Worm (Caenorhabditis elegans) whole organism, L2 larva: ENCODE data around the gene K02A6.2.

ENCODE experiments used
- C34F6.9 ChIP-seq: fragments of 150-350 bp; optimal IDR thresholded peaks from 2 replicates; lab custom pipeline; 2014; ENCODE audit warnings: missing biosample characterization, missing genetic modification characterization
- F13H6.1 ChIP-seq: sonication (generic microtip); optimal IDR thresholded peaks from 2 replicates; lab custom pipeline; 2016; ENCODE audit warnings: missing genetic modification characterization, missing compliant biosample characterization
- R02D3.7 ChIP-seq: fragments of 150-350 bp; optimal IDR thresholded peaks from 2 replicates; lab custom pipeline; 2014; ENCODE audit warnings: missing biosample characterization, missing genetic modification characterization
- Y55F3AM.14 ChIP-seq: fragments of 200-800 bp; sonication (Bioruptor generic); optimal IDR thresholded peaks from 2 replicates; lab custom pipeline; 2018; ENCODE audit warnings: mild to moderate bottlenecking, missing genetic modification characterization, missing compliant biosample characterization
- ZK546.5 ChIP-seq: sonication (generic microtip); optimal IDR thresholded peaks from 2 replicates; lab custom pipeline; 2017; ENCODE audit warnings: missing biosample characterization, missing genetic modification characterization
- alr-1 ChIP-seq: fragments of 150-350 bp; optimal IDR thresholded peaks from 2 replicates; lab custom pipeline; 2014; ENCODE audit warnings: missing biosample characterization, missing genetic modification characterization
- aly-2 ChIP-seq: fragments of 150-350 bp; optimal IDR thresholded peaks from 2 replicates; lab custom pipeline; 2014; ENCODE audit warnings: missing biosample characterization, missing genetic modification characterization
- ama-1 ChIP-seq: fragments of 150-350 bp; optimal IDR thresholded peaks from 2 replicates; lab custom pipeline; 2018; ENCODE audit warnings: inconsistent platforms
- blmp-1 ChIP-seq: sonication (generic microtip); optimal IDR thresholded peaks from 2 replicates; lab custom pipeline; 2017; ENCODE audit warnings: missing genetic modification characterization, mild to moderate bottlenecking, missing compliant biosample characterization, antibody characterized with exemption, moderate library complexity; ENCODE audit not compliant: insufficient read depth
- ceh-16 ChIP-seq: fragments of 150-350 bp; optimal IDR thresholded peaks from 2 replicates; lab custom pipeline; 2014; ENCODE audit warnings: missing biosample characterization, missing genetic modification characterization
- ceh-82 ChIP-seq: fragments of 150-350 bp; optimal IDR thresholded peaks from 2 replicates; lab custom pipeline; 2014; ENCODE audit warnings: missing biosample characterization, missing genetic modification characterization
- crh-2 ChIP-seq: sonication (generic microtip); optimal IDR thresholded peaks from 2 replicates; lab custom pipeline; 2017; ENCODE audit warnings: missing biosample characterization, missing genetic modification characterization
- dmd-4 ChIP-seq: sonication (generic microtip); optimal IDR thresholded peaks from 2 replicates; lab custom pipeline; 2017; ENCODE audit warnings: missing biosample characterization, missing genetic modification characterization
- egl-27 ChIP-seq: sonication (generic microtip); optimal IDR thresholded peaks from 3 replicates; lab custom pipeline; 2017; ENCODE audit warnings: missing biosample characterization, missing genetic modification reagents, missing genetic modification characterization
- elt-1 ChIP-seq: fragments of 150-350 bp; optimal IDR thresholded peaks from 2 replicates; lab custom pipeline; 2014; ENCODE audit warnings: missing biosample characterization, missing genetic modification characterization
- elt-3 ChIP-seq: sonication (generic microtip); optimal IDR thresholded peaks from 2 replicates; lab custom pipeline; 2017; ENCODE audit warnings: missing biosample characterization, missing genetic modification characterization
- fos-1 ChIP-seq: fragments of 150-350 bp; optimal IDR thresholded peaks from 2 replicates; lab custom pipeline; 2014; ENCODE audit warnings: missing biosample characterization, missing genetic modification characterization
- gmeb-1 ChIP-seq: fragments of 150-350 bp; optimal IDR thresholded peaks from 2 replicates; lab custom pipeline; 2014; ENCODE audit warnings: missing biosample characterization, missing genetic modification characterization
- lin-11 ChIP-seq: fragments of 150-350 bp; sonication (generic microtip); optimal IDR thresholded peaks from 2 replicates; lab custom pipeline; 2014; ENCODE audit warnings: missing biosample characterization, missing genetic modification characterization, inconsistent platforms, mixed read lengths
- lin-13 ChIP-seq: fragments of 150-350 bp; optimal IDR thresholded peaks from 2 replicates; lab custom pipeline; 2014; ENCODE audit warnings: missing biosample characterization, missing genetic modification reagents, missing genetic modification characterization
- lin-39 ChIP-seq: fragments of 150-350 bp; optimal IDR thresholded peaks from 2 replicates; lab custom pipeline; 2014; ENCODE audit warnings: missing biosample characterization, missing genetic modification reagents, missing genetic modification characterization
- lsy-2 ChIP-seq, 2 experiments: fragments of 150-350 bp in 1 of 2; sonication (generic microtip) in 1 of 2; optimal IDR thresholded peaks; 2 replicates each; lab custom pipeline; 2014 to 2017; ENCODE audit warnings: missing biosample characterization in 2 of 2, missing genetic modification characterization in 2 of 2
- mab-5 ChIP-seq: fragments of 150-350 bp; optimal IDR thresholded peaks from 2 replicates; lab custom pipeline; 2014; ENCODE audit warnings: missing biosample characterization, missing genetic modification characterization
- mbf-1 ChIP-seq: sonication (generic microtip); optimal IDR thresholded peaks from 2 replicates; lab custom pipeline; 2017; ENCODE audit warnings: missing biosample characterization, missing genetic modification characterization
- mdl-1 ChIP-seq, 2 experiments: fragments of 150-350 bp in 1 of 2; sonication (generic microtip) in 1 of 2; optimal IDR thresholded peaks; 2 replicates each; lab custom pipeline; 2017; ENCODE audit warnings: missing biosample characterization in 2 of 2, missing genetic modification characterization in 2 of 2
- nhr-10 ChIP-seq: sonication (generic microtip); optimal IDR thresholded peaks from 2 replicates; lab custom pipeline; 2017; ENCODE audit warnings: missing biosample characterization, missing genetic modification characterization
- nhr-11 ChIP-seq: fragments of 150-350 bp; optimal IDR thresholded peaks from 2 replicates; lab custom pipeline; 2014; ENCODE audit warnings: missing biosample characterization, missing genetic modification characterization
- nhr-12 ChIP-seq: fragments of 150-350 bp; optimal IDR thresholded peaks from 2 replicates; lab custom pipeline; 2014; ENCODE audit warnings: missing biosample characterization, missing genetic modification characterization
- nhr-129 ChIP-seq: fragments of 150-350 bp; optimal IDR thresholded peaks from 2 replicates; lab custom pipeline; 2014; ENCODE audit warnings: missing biosample characterization, missing genetic modification characterization
- nhr-21 ChIP-seq: fragments of 150-350 bp; optimal IDR thresholded peaks from 2 replicates; lab custom pipeline; 2014; ENCODE audit warnings: missing biosample characterization, missing genetic modification characterization
- nhr-23 ChIP-seq: fragments of 150-350 bp; optimal IDR thresholded peaks from 2 replicates; lab custom pipeline; 2014; ENCODE audit warnings: missing biosample characterization, missing genetic modification reagents, missing genetic modification characterization
- nhr-237 ChIP-seq: fragments of 150-350 bp; optimal IDR thresholded peaks from 2 replicates; lab custom pipeline; 2014; ENCODE audit warnings: missing biosample characterization, missing genetic modification characterization
- nhr-25 ChIP-seq: fragments of 150-350 bp; sonication (generic microtip); optimal IDR thresholded peaks from 3 replicates; lab custom pipeline; 2014; ENCODE audit warnings: missing biosample characterization, missing genetic modification characterization
- nhr-6 ChIP-seq: fragments of 150-350 bp; optimal IDR thresholded peaks from 2 replicates; lab custom pipeline; 2014; ENCODE audit warnings: missing biosample characterization, missing genetic modification characterization
- nhr-77 ChIP-seq: fragments of 150-350 bp; optimal IDR thresholded peaks from 2 replicates; lab custom pipeline; 2014; ENCODE audit warnings: missing biosample characterization, missing genetic modification characterization
- peb-1 ChIP-seq: fragments of 150-350 bp; optimal IDR thresholded peaks from 2 replicates; lab custom pipeline; 2014; ENCODE audit warnings: missing biosample characterization, missing genetic modification characterization
- sem-4 ChIP-seq: fragments of 150-350 bp; optimal IDR thresholded peaks from 2 replicates; lab custom pipeline; 2014; ENCODE audit warnings: missing biosample characterization, missing genetic modification reagents, missing genetic modification characterization
- skn-1 ChIP-seq: sonication (generic microtip); optimal IDR thresholded peaks from 2 replicates; lab custom pipeline; 2017; ENCODE audit warnings: missing biosample characterization, missing genetic modification characterization
- sma-3 ChIP-seq: sonication (generic microtip); optimal IDR thresholded peaks from 2 replicates; lab custom pipeline; 2016; ENCODE audit warnings: missing genetic modification reagents, missing genetic modification characterization, missing compliant biosample characterization
- sma-9 ChIP-seq, 2 experiments: fragments of 150-350 bp in 1 of 2; sonication (generic microtip) in 1 of 2; optimal IDR thresholded peaks; 2 replicates each; lab custom pipeline; 2014 to 2016; ENCODE audit warnings: missing genetic modification characterization in 2 of 2, mild to moderate bottlenecking in 1 of 2, missing biosample characterization in 1 of 2, missing compliant biosample characterization in 1 of 2, missing genetic modification reagents in 1 of 2, moderate library complexity in 1 of 2
- snpc-4 ChIP-seq: fragments of 150-350 bp; optimal IDR thresholded peaks from 2 replicates; lab custom pipeline; 2014; ENCODE audit warnings: missing biosample characterization, missing genetic modification characterization
- unc-39 ChIP-seq: fragments of 150-350 bp; optimal IDR thresholded peaks from 2 replicates; lab custom pipeline; 2014; ENCODE audit warnings: missing biosample characterization, missing genetic modification characterization
- unc-55 ChIP-seq: fragments of 150-350 bp; sonication (generic microtip); optimal IDR thresholded peaks from 3 replicates; lab custom pipeline; 2014; ENCODE audit warnings: missing biosample characterization, missing genetic modification reagents, missing genetic modification characterization
- unc-62 ChIP-seq: fragments of 150-350 bp; optimal IDR thresholded peaks from 2 replicates; lab custom pipeline; 2014; ENCODE audit warnings: missing biosample characterization, missing genetic modification reagents, missing genetic modification characterization
- zag-1 ChIP-seq: fragments of 150-350 bp; optimal IDR thresholded peaks from 2 replicates; lab custom pipeline; 2014; ENCODE audit warnings: missing biosample characterization, missing genetic modification characterization
- ztf-1 ChIP-seq: fragments of 200-800 bp; sonication (Bioruptor generic); conservative IDR thresholded peaks from 2 replicates; pipeline ENCODE4 v1.3.6; 2022; ENCODE audit warnings: missing genetic modification characterization, missing compliant biosample characterization
- ztf-11 ChIP-seq: sonication (generic microtip); optimal IDR thresholded peaks from 2 replicates; lab custom pipeline; 2017; ENCODE audit warnings: missing biosample characterization, missing genetic modification characterization
- ztf-4 ChIP-seq: fragments of 150-350 bp; optimal IDR thresholded peaks from 2 replicates; lab custom pipeline; 2014; ENCODE audit warnings: missing biosample characterization, missing genetic modification characterization

Gene K02A6.2

DNA sequence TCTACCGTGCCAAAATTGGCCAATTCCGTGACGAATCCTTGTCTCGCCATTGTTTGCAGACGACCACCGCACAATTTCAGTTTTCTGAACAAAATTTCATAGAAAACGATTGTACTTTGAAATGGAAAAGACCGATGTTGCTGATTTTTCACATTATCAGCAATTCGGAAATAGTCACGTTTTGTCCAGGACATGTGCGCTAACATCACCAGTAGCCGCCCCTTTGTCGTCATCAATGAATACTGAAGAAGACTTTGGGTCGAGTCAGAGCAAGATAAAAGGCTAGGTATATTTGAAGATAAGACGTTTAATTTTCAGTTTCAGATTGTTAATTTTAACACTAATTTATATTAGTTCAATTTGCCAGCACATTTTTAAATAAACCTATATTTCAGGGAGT, 17.1 kb upstream of the K02A6.2 start, which contains the start of gene endu-2:
Gene endu-2, plus strand, starts transcription at position 396 of the 400 bp plus-strand sequence.
- no peak for TF ChIP-seq dmd-4 (tag; lab: Kevin White, UChicago)
- TF ChIP-seq F13H6.1 (tag; lab: Kevin White, UChicago) = peak; percentile 32
- TF ChIP-seq zag-1 (tag; lab: Kevin White, UChicago) = no peak
- TF ChIP-seq nhr-11 (tag; lab: Kevin White, UChicago) = no peak
- no peak for TF ChIP-seq unc-62 (GFP tag; lab: Kevin White, UChicago)
- TF ChIP-seq nhr-21 (tag; lab: Kevin White, UChicago) = no peak
- TF ChIP-seq mdl-1 (tag; optimal IDR thresholded peaks at IDR 0.05; lab: Kevin White, UChicago) = peak in 1 of 2 experiments; percentile 35
- peak; percentile 65 for TF ChIP-seq fos-1
- peak; percentile 74 for TF ChIP-seq sma-9 (GFP tag; optimal IDR thresholded peaks at IDR 0.05; lab: Kevin White, UChicago)
- TF ChIP-seq sma-9 (tag; optimal IDR thresholded peaks at IDR 0.05; lab: Kevin White, UChicago) = no peak

- TF ChIP-seq sma-3 (GFP tag; lab: Kevin White, UChicago) = peak; percentile 50
- TF ChIP-seq zag-1 (tag; lab: Kevin White, UChicago) = no peak
- peak; percentile 23 for TF ChIP-seq crh-2 (tag; lab: Kevin White, UChicago)
- no peak for TF ChIP-seq nhr-23 (tag; lab: Kevin White, UChicago)
- peak; percentile 65 for TF ChIP-seq nhr-25 (tag; lab: Kevin White, UChicago)
- no peak for TF ChIP-seq elt-1 (tag; lab: Kevin White, UChicago)
- TF ChIP-seq snpc-4 (tag; lab: Kevin White, UChicago) = no peak
- no peak for TF ChIP-seq nhr-21 (tag; lab: Kevin White, UChicago)
- TF ChIP-seq C34F6.9 (tag; lab: Kevin White, UChicago) = peak; percentile 8
- TF ChIP-seq sma-9 (GFP tag; optimal IDR thresholded peaks at IDR 0.05; lab: Kevin White, UChicago) = no peak
- no peak for TF ChIP-seq sma-9 (tag; optimal IDR thresholded peaks at IDR 0.05; lab: Kevin White, UChicago)
- no peak for TF ChIP-seq lin-39
- TF ChIP-seq ama-1 (lab: Kevin White, UChicago) = no peak
- TF ChIP-seq Y55F3AM.14 (GFP tag; lab: Kevin White, UChicago) = no peak
- TF ChIP-seq aly-2 (tag; lab: Kevin White, UChicago) = no peak
- no peak for TF ChIP-seq sem-4
- no peak for TF ChIP-seq unc-39 (tag; lab: Kevin White, UChicago)
- TF ChIP-seq R02D3.7 (tag; lab: Kevin White, UChicago) = no peak
- TF ChIP-seq nhr-12 (tag; lab: Kevin White, UChicago) = no peak
- TF ChIP-seq ceh-16 (tag; lab: Kevin White, UChicago) = no peak
- no peak for TF ChIP-seq peb-1 (tag; lab: Kevin White, UChicago)
- TF ChIP-seq skn-1 (tag; lab: Kevin White, UChicago) = no peak
- TF ChIP-seq nhr-237 (tag; lab: Kevin White, UChicago) = no peak
- TF ChIP-seq lsy-2 (tag; optimal IDR thresholded peaks at IDR 0.05; lab: Kevin White, UChicago) = no peak
- TF ChIP-seq unc-62 (GFP tag; lab: Kevin White, UChicago) = no peak
- TF ChIP-seq mab-5 (tag; lab: Kevin White, UChicago) = no peak
- no peak for TF ChIP-seq unc-55
- peak; percentile 55 for TF ChIP-seq gmeb-1
- TF ChIP-seq alr-1 (tag; lab: Kevin White, UChicago) = no peak
- TF ChIP-seq mdl-1 (tag; optimal IDR thresholded peaks at IDR 0.05; lab: Kevin White, UChicago) = no peak
- peak; percentile 68 for TF ChIP-seq nhr-129
- TF ChIP-seq mbf-1 (tag; lab: Kevin White, UChicago) = no peak
- TF ChIP-seq dmd-4 (tag; lab: Kevin White, UChicago) = no peak
- TF ChIP-seq elt-3 (tag; lab: Kevin White, UChicago) = no peak
- peak; percentile 50 for TF ChIP-seq fos-1
- TF ChIP-seq lin-11 (tag; lab: Kevin White, UChicago) = no peak
- TF ChIP-seq ceh-82 = no peak
- no peak for TF ChIP-seq ZK546.5 (tag; lab: Kevin White, UChicago)
- no peak for TF ChIP-seq ztf-4 (tag; lab: Kevin White, UChicago)
- TF ChIP-seq nhr-10 = no peak
- TF ChIP-seq nhr-11 (tag; lab: Kevin White, UChicago) = no peak
- TF ChIP-seq ztf-11 = no peak
- no peak for TF ChIP-seq F13H6.1 (tag; lab: Kevin White, UChicago)
- TF ChIP-seq nhr-6 = peak; percentile 17
- TF ChIP-seq egl-27 = no peak
- TF ChIP-seq blmp-1 (tag; lab: Kevin White, UChicago) = no peak
- TF ChIP-seq nhr-77 (tag; lab: Kevin White, UChicago) = no peak
- TF ChIP-seq ztf-1 (GFP tag; lab: Robert Waterston, UW) = no peak
- TF ChIP-seq lin-13 (GFP tag; lab: Kevin White, UChicago) = no peak
- TF ChIP-seq, all 48 proteins: peak for 8
Observed at ce11 chrX:8238639-8239055, 13.8 kb upstream of the K02A6.2 start.
